Worm (Caenorhabditis elegans): ENCODE data around the gene C28H8.7.

ce11 chrIII:5895913-5896312 is 9.1 kb upstream of the C28H8.7 start, which contains the start of gene pxl-1:
- no peak for TF ChIP-seq mdl-1 (tag; optimal IDR thresholded peaks at IDR 0.05)
- no peak for TF ChIP-seq aha-1 (tag; optimal IDR thresholded peaks at IDR 0.05)
- TF ChIP-seq dsc-1 (tag; optimal IDR thresholded peaks at IDR 0.05): no peak
- no peak for TF ChIP-seq nhr-11 (tag; optimal IDR thresholded peaks at IDR 0.05)
- TF ChIP-seq hpl-2 (GFP tag; optimal IDR thresholded peaks at IDR 0.05): no peak
- no peak for TF ChIP-seq isw-1 (GFP tag; IDR thresholded peaks at IDR 0.05)
- no peak for TF ChIP-seq fkh-8 (tag; optimal IDR thresholded peaks at IDR 0.05)
- no peak for TF ChIP-seq skn-1 (tag; optimal IDR thresholded peaks at IDR 0.05)
- TF ChIP-seq tbx-2 (tag; optimal IDR thresholded peaks at IDR 0.05): no peak
- TF ChIP-seq ztf-11 (tag; optimal IDR thresholded peaks at IDR 0.05): no peak
- no peak for TF ChIP-seq ama-1 (optimal IDR thresholded peaks at IDR 0.05)
